Fruit fly (Drosophila melanogaster) whole organism, pupa: ENCODE results near the gene cyr.
A peak's percentile ranks its signal among the peaks of the same experiment; 100 is the strongest.

Source experiments
- CG10348 ChIP-seq: fragments of 200-800 bp; sonication (Bioruptor generic); IDR thresholded peaks from 2 replicates; pipeline ENCODE4 v1.3.6; 2022; ENCODE audit warnings: missing biosample characterization, missing genetic modification characterization
- CG12605 ChIP-seq: fragments of 200-800 bp; sonication (Bioruptor generic); IDR thresholded peaks from 2 replicates; pipeline ENCODE4 v1.3.6; 2022; ENCODE audit warnings: missing biosample characterization, missing genetic modification characterization
- CG13204 ChIP-seq: fragments of 200-800 bp; sonication (Bioruptor generic); optimal IDR thresholded peaks from 2 replicates; lab custom pipeline; 2018; ENCODE audit warnings: missing biosample characterization, mild to moderate bottlenecking, missing genetic modification characterization, moderate library complexity
- CG14655 ChIP-seq: fragments of 200-800 bp; sonication (Bioruptor generic); optimal IDR thresholded peaks from 3 replicates; lab custom pipeline; 2017; ENCODE audit warnings: mild to moderate bottlenecking, missing biosample characterization, missing genetic modification reagents, missing genetic modification characterization
- CG15710 ChIP-seq: fragments of 200-800 bp; sonication (Bioruptor generic); optimal IDR thresholded peaks from 2 replicates; lab custom pipeline; 2018; ENCODE audit warnings: missing biosample characterization, mild to moderate bottlenecking, missing genetic modification characterization, moderate library complexity
- CG17806 ChIP-seq: fragments of 200-800 bp; sonication (Bioruptor generic); optimal IDR thresholded peaks from 2 replicates; lab custom pipeline; 2018; ENCODE audit warnings: missing biosample characterization, mild to moderate bottlenecking, missing genetic modification characterization, moderate library complexity
- CG32121 ChIP-seq: fragments of 200-800 bp; sonication (Bioruptor generic); IDR thresholded peaks from 2 replicates; pipeline ENCODE4 v1.3.6; 2022; ENCODE audit warnings: missing biosample characterization, missing genetic modification characterization
- CG34367 ChIP-seq: fragments of 200-800 bp; sonication (Bioruptor generic); optimal IDR thresholded peaks from 2 replicates; lab custom pipeline; 2018; ENCODE audit warnings: missing biosample characterization, mild to moderate bottlenecking, missing genetic modification characterization
- CG4496 ChIP-seq: fragments of 200-800 bp; sonication (Bioruptor generic); IDR thresholded peaks from 3 replicates; pipeline ENCODE4 v1.3.6; 2022; ENCODE audit warnings: missing biosample characterization, missing genetic modification characterization
- CG8159 ChIP-seq: fragments of 200-800 bp; sonication (Bioruptor generic); optimal IDR thresholded peaks from 3 replicates; lab custom pipeline; 2018; ENCODE audit warnings: missing biosample characterization, mild to moderate bottlenecking, missing genetic modification characterization, moderate library complexity
- CG8301 ChIP-seq: fragments of 200-800 bp; sonication (Bioruptor generic); optimal IDR thresholded peaks from 2 replicates; lab custom pipeline; 2018; ENCODE audit warnings: missing biosample characterization, mild to moderate bottlenecking, missing genetic modification characterization
- CG9948 ChIP-seq: fragments of 200-800 bp; sonication (Bioruptor generic); optimal IDR thresholded peaks from 2 replicates; lab custom pipeline; 2018; ENCODE audit warnings: missing biosample characterization, mild to moderate bottlenecking, missing genetic modification characterization, moderate library complexity
- D1 ChIP-seq: fragments of 200-800 bp; sonication (Bioruptor generic); optimal IDR thresholded peaks from 2 replicates; lab custom pipeline; 2018; ENCODE audit warnings: missing biosample characterization, mild to moderate bottlenecking, missing genetic modification characterization, moderate library complexity
- EcR ChIP-seq: fragments of 200-800 bp; sonication (Bioruptor generic); optimal IDR thresholded peaks from 3 replicates; lab custom pipeline; 2019; ENCODE audit warnings: missing biosample characterization, missing genetic modification characterization, mild to moderate bottlenecking, moderate library complexity, missing genetic modification reagents
- Ets98B ChIP-seq: fragments of 200-800 bp; sonication (Bioruptor generic); IDR thresholded peaks from 2 replicates; pipeline ENCODE4 v1.3.6; 2022; ENCODE audit warnings: missing biosample characterization, missing genetic modification characterization
- Pif1A ChIP-seq: fragments of 200-800 bp; sonication (Bioruptor generic); optimal IDR thresholded peaks from 3 replicates; lab custom pipeline; 2016; ENCODE audit warnings: missing biosample characterization, missing genetic modification characterization
- Pif1B ChIP-seq: fragments of 200-800 bp; sonication (Bioruptor generic); optimal IDR thresholded peaks from 3 replicates; lab custom pipeline; 2016; ENCODE audit warnings: missing biosample characterization, missing genetic modification characterization
- Snoo ChIP-seq: fragments of 200-800 bp; sonication (Bioruptor generic); optimal IDR thresholded peaks from 3 replicates; lab custom pipeline; 2017; ENCODE audit warnings: missing biosample characterization, mild to moderate bottlenecking, missing genetic modification characterization, inconsistent platforms
- fd96Ca ChIP-seq: fragments of 200-800 bp; sonication (Bioruptor generic); IDR thresholded peaks from 3 replicates; pipeline ENCODE4 v1.3.6; 2022; ENCODE audit warnings: missing biosample characterization, missing genetic modification characterization
- gl ChIP-seq: fragments of 200-800 bp; sonication (Bioruptor generic); optimal IDR thresholded peaks from 2 replicates; lab custom pipeline; 2018; ENCODE audit warnings: missing biosample characterization, mild to moderate bottlenecking, missing genetic modification characterization
- rn ChIP-seq: fragments of 200-800 bp; sonication (Bioruptor generic); IDR thresholded peaks from 2 replicates; pipeline ENCODE4 v1.3.6; 2022; ENCODE audit warnings: missing biosample characterization, missing genetic modification characterization

The cyr gene

dm6 chrX:8115343-8115676 lies 20.2 kb downstream of the cyr start:
- no peak for TF ChIP-seq CG13204 (GFP tag; lab: Kevin White, UChicago)
- no peak for TF ChIP-seq fd96Ca (GFP tag; lab: Robert Waterston, UW)
- no peak for TF ChIP-seq CG8301
- TF ChIP-seq CG17806 (tag; lab: Kevin White, UChicago), result no peak
- TF ChIP-seq Ets98B (GFP tag; lab: Robert Waterston, UW), result no peak
- TF ChIP-seq CG8159, result no peak
- no peak for TF ChIP-seq CG12605
- no peak for TF ChIP-seq gl (tag; lab: Kevin White, UChicago)
- TF ChIP-seq, all 21 proteins: peak for 0

dm6 chrX:8114476-8115342 lies 20.8 kb downstream of the cyr start:
- peak; percentile 7 for TF ChIP-seq Pif1A (GFP tag; lab: Kevin White, UChicago)
- TF ChIP-seq CG15710 (tag; lab: Kevin White, UChicago), result peak; percentile 6
- peak; percentile 22 for TF ChIP-seq CG8159
- no peak for TF ChIP-seq EcR (GFP tag; lab: Kevin White, UChicago)
- peak; percentile 7; the same call in 1 of the 2 replicates for TF ChIP-seq CG32121
- TF ChIP-seq Ets98B (GFP tag; lab: Robert Waterston, UW), result peak; percentile 14
- TF ChIP-seq Pif1B (GFP tag; lab: Kevin White, UChicago), result no peak
- peak; percentile 20 for TF ChIP-seq CG17806 (tag; lab: Kevin White, UChicago)
- no peak for TF ChIP-seq CG14655 (GFP tag; lab: Kevin White, UChicago)
- peak; percentile 16 for TF ChIP-seq CG9948 (tag; lab: Kevin White, UChicago)
- TF ChIP-seq fd96Ca (GFP tag; lab: Robert Waterston, UW), result peak; percentile 19; the same call in 1 of the 3 replicates
- TF ChIP-seq CG4496 (GFP tag; lab: Robert Waterston, UW), result peak; percentile 50; the same call in 2 of the 3 replicates
- TF ChIP-seq, all 21 proteins: peak for 9

- no peak for TF ChIP-seq gl (tag; lab: Kevin White, UChicago)
- no peak for TF ChIP-seq D1 (tag; lab: Kevin White, UChicago)
- no peak for TF ChIP-seq CG12605
- TF ChIP-seq Pif1B (GFP tag; lab: Kevin White, UChicago), result no peak
- no peak for TF ChIP-seq CG14655 (GFP tag; lab: Kevin White, UChicago)
- no peak for TF ChIP-seq CG34367
- TF ChIP-seq CG13204 (GFP tag; lab: Kevin White, UChicago), result no peak
- no peak for TF ChIP-seq CG8159
- no peak for TF ChIP-seq EcR (GFP tag; lab: Kevin White, UChicago)
- peak; percentile 5 for TF ChIP-seq CG9948 (tag; lab: Kevin White, UChicago)
- TF ChIP-seq CG32121, result no peak; the same call in 1 of the 2 replicates
- no peak for TF ChIP-seq CG17806 (tag; lab: Kevin White, UChicago)
- TF ChIP-seq Snoo (tag; lab: Kevin White, UChicago), result no peak
- 0 out of 3 replicates have a peak, but pooled peaks have one; percentile 10 for TF ChIP-seq fd96Ca (GFP tag; lab: Robert Waterston, UW)
- no peak for TF ChIP-seq Pif1A (GFP tag; lab: Kevin White, UChicago)
- no peak for TF ChIP-seq Ets98B (GFP tag; lab: Robert Waterston, UW)
- TF ChIP-seq CG4496 (GFP tag; lab: Robert Waterston, UW), result no peak
- no peak for TF ChIP-seq rn (GFP tag; lab: Robert Waterston, UW)
- TF ChIP-seq CG15710 (tag; lab: Kevin White, UChicago), result peak; percentile 8
- no peak for TF ChIP-seq CG10348
- TF ChIP-seq CG8301, result no peak
These were observed 21.9 kb downstream of the cyr start for dm6 chrX:8113386-8114279.

- no peak for TF ChIP-seq CG4496 (GFP tag; lab: Robert Waterston, UW)
- TF ChIP-seq fd96Ca (GFP tag; lab: Robert Waterston, UW), result 0 out of 3 replicates have a peak, but pooled peaks have one; percentile 14
These were observed 22.8 kb downstream of the cyr start for dm6 chrX:8112715-8113114.

dm6 chrX:8110984-8111383 lies 24.5 kb downstream of the cyr start:
- TF ChIP-seq CG13204 (GFP tag; lab: Kevin White, UChicago), result no peak
- no peak for TF ChIP-seq gl (tag; lab: Kevin White, UChicago)
- no peak for TF ChIP-seq fd96Ca (GFP tag; lab: Robert Waterston, UW)
- TF ChIP-seq CG17806 (tag; lab: Kevin White, UChicago), result no peak
- TF ChIP-seq CG14655 (GFP tag; lab: Kevin White, UChicago), result no peak
- TF ChIP-seq EcR (GFP tag; lab: Kevin White, UChicago), result no peak
- TF ChIP-seq Pif1A (GFP tag; lab: Kevin White, UChicago), result no peak
- TF ChIP-seq Snoo (tag; lab: Kevin White, UChicago), result no peak
- no peak for TF ChIP-seq CG9948 (tag; lab: Kevin White, UChicago)
- TF ChIP-seq D1 (tag; lab: Kevin White, UChicago), result no peak
- no peak for TF ChIP-seq CG8301
- TF ChIP-seq CG34367, result no peak
- TF ChIP-seq CG4496 (GFP tag; lab: Robert Waterston, UW), result no peak
- TF ChIP-seq CG32121, result no peak
- TF ChIP-seq rn (GFP tag; lab: Robert Waterston, UW), result no peak
- no peak for TF ChIP-seq CG15710 (tag; lab: Kevin White, UChicago)
- no peak for TF ChIP-seq Pif1B (GFP tag; lab: Kevin White, UChicago)
- TF ChIP-seq CG10348, result no peak
- no peak for TF ChIP-seq CG8159
- TF ChIP-seq Ets98B (GFP tag; lab: Robert Waterston, UW), result no peak
